Worm (Caenorhabditis elegans) whole organism, L1 larva: Measurements from ENCODE around the gene chpf-2.
A peak's percentile ranks its signal among the peaks of the same experiment; 100 is the strongest.

ENCODE experiments used
- C16A3.4 ChIP-seq: fragments of 150-350 bp; optimal IDR thresholded peaks from 2 replicates; lab custom pipeline; 2014; ENCODE audit warnings: missing biosample characterization, missing genetic modification characterization
- C34B4.2 ChIP-seq: sonication (generic microtip); optimal IDR thresholded peaks from 2 replicates; lab custom pipeline; 2017; ENCODE audit warnings: mild to moderate bottlenecking, missing genetic modification characterization, missing compliant biosample characterization
- alr-1 ChIP-seq: fragments of 200-800 bp; sonication (Bioruptor generic); optimal IDR thresholded peaks from 2 replicates; lab custom pipeline; 2018; ENCODE audit warnings: borderline replicate concordance, mild to moderate bottlenecking, missing genetic modification characterization, missing compliant biosample characterization
- ceh-63 ChIP-seq: fragments of 200-800 bp; sonication (Bioruptor generic); optimal IDR thresholded peaks from 2 replicates; lab custom pipeline; 2018; ENCODE audit warnings: mild to moderate bottlenecking, missing genetic modification characterization, missing compliant biosample characterization
- ceh-8 ChIP-seq: fragments of 200-800 bp; sonication (Bioruptor generic); optimal IDR thresholded peaks from 2 replicates; lab custom pipeline; 2018; ENCODE audit warnings: mild to moderate bottlenecking, missing genetic modification characterization, moderate library complexity, missing compliant biosample characterization
- ceh-88 ChIP-seq: fragments of 200-800 bp; sonication (Bioruptor generic); IDR thresholded peaks from 2 replicates; pipeline ENCODE4 v1.3.6; 2022; ENCODE audit warnings: missing genetic modification characterization, missing compliant biosample characterization
- ceh-90 ChIP-seq: sonication (generic microtip); optimal IDR thresholded peaks from 2 replicates; lab custom pipeline; 2016; ENCODE audit warnings: missing genetic modification characterization, missing compliant biosample characterization
- efl-1 ChIP-seq, 4 experiments: fragments of 150-350 bp; optimal IDR thresholded peaks in 3 of 4; peaks in 1 of 4; 1 replicate in 1 of 4; 2 replicates in 3 of 4; lab custom pipeline; 2014; ENCODE audit warnings: missing biosample characterization in 2 of 4, missing genetic modification characterization in 2 of 4, missing genetic modification reagents in 2 of 4
- egl-27 ChIP-seq, 2 experiments: fragments of 150-350 bp in 1 of 2; sonication (generic microtip); optimal IDR thresholded peaks; 3 replicates each; lab custom pipeline; 2017 to 2018; ENCODE audit warnings: missing biosample characterization in 2 of 2, missing genetic modification characterization in 2 of 2, missing genetic modification reagents in 2 of 2
- ets-5 ChIP-seq: fragments of 200-800 bp; sonication (Bioruptor generic); IDR thresholded peaks from 2 replicates; pipeline ENCODE4 v1.3.6; 2022; ENCODE audit warnings: missing genetic modification characterization, missing compliant biosample characterization
- fkh-8 ChIP-seq: sonication (generic microtip); optimal IDR thresholded peaks from 2 replicates; lab custom pipeline; 2016; ENCODE audit warnings: mild to moderate bottlenecking, missing genetic modification characterization, missing compliant biosample characterization
- fos-1 ChIP-seq: fragments of 150-350 bp; optimal IDR thresholded peaks from 2 replicates; lab custom pipeline; 2014; ENCODE audit warnings: missing biosample characterization, missing genetic modification characterization
- hlh-17 ChIP-seq: fragments of 200-800 bp; sonication (Bioruptor generic); optimal IDR thresholded peaks from 2 replicates; lab custom pipeline; 2018; ENCODE audit warnings: missing genetic modification characterization, mild to moderate bottlenecking, missing compliant biosample characterization, moderate library complexity, borderline replicate concordance
- hlh-4 ChIP-seq: sonication (generic microtip); optimal IDR thresholded peaks from 2 replicates; lab custom pipeline; 2016; ENCODE audit warnings: mild to moderate bottlenecking, missing genetic modification characterization, missing compliant biosample characterization
- irx-1 ChIP-seq: sonication (generic microtip); optimal IDR thresholded peaks from 2 replicates; lab custom pipeline; 2016; ENCODE audit warnings: missing genetic modification characterization, missing compliant biosample characterization
- isw-1 ChIP-seq: fragments of 200-800 bp; sonication (Bioruptor generic); IDR thresholded peaks from 2 replicates; pipeline ENCODE4 v1.3.6; 2022; ENCODE audit warnings: missing genetic modification characterization, missing compliant biosample characterization
- jun-1 ChIP-seq: fragments of 150-350 bp; optimal IDR thresholded peaks from 2 replicates; lab custom pipeline; 2014; ENCODE audit warnings: missing biosample characterization, missing genetic modification reagents, missing genetic modification characterization
- lin-13 ChIP-seq: fragments of 150-350 bp; optimal IDR thresholded peaks from 2 replicates; lab custom pipeline; 2014; ENCODE audit warnings: missing biosample characterization, missing genetic modification reagents, missing genetic modification characterization
- lin-14 ChIP-seq: fragments of 200-800 bp; sonication (Bioruptor generic); optimal IDR thresholded peaks from 2 replicates; lab custom pipeline; 2018; ENCODE audit warnings: mild to moderate bottlenecking, missing genetic modification characterization, moderate library complexity, missing compliant biosample characterization
- lin-15B ChIP-seq: fragments of 150-350 bp; sonication (generic microtip); optimal IDR thresholded peaks from 3 replicates; lab custom pipeline; 2014; ENCODE audit warnings: missing biosample characterization, missing genetic modification characterization
- lir-3 ChIP-seq: sonication (generic microtip); optimal IDR thresholded peaks from 2 replicates; lab custom pipeline; 2016; ENCODE audit warnings: mild to moderate bottlenecking, missing genetic modification characterization, moderate library complexity, missing compliant biosample characterization; ENCODE audit not compliant: poor library complexity
- mab-9 ChIP-seq: fragments of 200-800 bp; sonication (Bioruptor generic); IDR thresholded peaks from 2 replicates; pipeline ENCODE4 v1.3.6; 2022; ENCODE audit warnings: missing genetic modification reagents, missing genetic modification characterization, missing compliant biosample characterization
- mdl-1 ChIP-seq, 2 experiments: fragments of 150-350 bp; optimal IDR thresholded peaks; 2 replicates each; lab custom pipeline; 2014 to 2017; ENCODE audit warnings: missing biosample characterization in 2 of 2, missing genetic modification characterization in 2 of 2, inconsistent platforms in 1 of 2
- mef-2 ChIP-seq: fragments of 150-350 bp; optimal IDR thresholded peaks from 2 replicates; lab custom pipeline; 2014; ENCODE audit warnings: missing biosample characterization, missing genetic modification characterization
- mep-1 ChIP-seq: fragments of 150-350 bp; optimal IDR thresholded peaks from 2 replicates; lab custom pipeline; 2014; ENCODE audit warnings: missing biosample characterization, missing genetic modification characterization
- nhr-19 ChIP-seq: fragments of 200-800 bp; sonication (Bioruptor generic); conservative IDR thresholded peaks from 2 replicates; pipeline ENCODE4 v1.3.6; 2022; ENCODE audit warnings: missing genetic modification characterization, missing compliant biosample characterization
- nhr-20 ChIP-seq: sonication (generic microtip); optimal IDR thresholded peaks from 2 replicates; lab custom pipeline; 2016; ENCODE audit warnings: mild to moderate bottlenecking, missing genetic modification characterization, missing compliant biosample characterization
- nhr-28 ChIP-seq: fragments of 150-350 bp; optimal IDR thresholded peaks from 2 replicates; lab custom pipeline; 2014; ENCODE audit warnings: missing biosample characterization, missing genetic modification characterization
- nhr-71 ChIP-seq: sonication (generic microtip); optimal IDR thresholded peaks from 2 replicates; lab custom pipeline; 2016; ENCODE audit warnings: mild to moderate bottlenecking, missing genetic modification characterization, moderate library complexity, missing compliant biosample characterization
- nhr-76 ChIP-seq: sonication (generic microtip); optimal IDR thresholded peaks from 2 replicates; lab custom pipeline; 2017; ENCODE audit warnings: missing biosample characterization, missing genetic modification characterization
- nhr-77 ChIP-seq: fragments of 150-350 bp; optimal IDR thresholded peaks from 2 replicates; lab custom pipeline; 2014; ENCODE audit warnings: missing biosample characterization, missing genetic modification characterization
- snpc-4 ChIP-seq: fragments of 150-350 bp; optimal IDR thresholded peaks from 2 replicates; lab custom pipeline; 2014; ENCODE audit warnings: missing biosample characterization, missing genetic modification characterization
- sox-4 ChIP-seq: sonication (generic microtip); optimal IDR thresholded peaks from 2 replicates; lab custom pipeline; 2016; ENCODE audit warnings: missing genetic modification characterization, missing compliant biosample characterization
- sptf-1 ChIP-seq: fragments of 150-350 bp; optimal IDR thresholded peaks from 2 replicates; lab custom pipeline; 2014; ENCODE audit warnings: missing biosample characterization, missing genetic modification characterization
- sup-37 ChIP-seq: fragments of 200-800 bp; sonication (Bioruptor generic); optimal IDR thresholded peaks from 2 replicates; lab custom pipeline; 2018; ENCODE audit warnings: mild to moderate bottlenecking, missing genetic modification characterization, missing compliant biosample characterization
- swsn-7 ChIP-seq: sonication (generic microtip); optimal IDR thresholded peaks from 2 replicates; lab custom pipeline; 2016; ENCODE audit warnings: missing genetic modification characterization, missing compliant biosample characterization
- tbx-2 ChIP-seq: sonication (generic microtip); optimal IDR thresholded peaks from 2 replicates; lab custom pipeline; 2016; ENCODE audit warnings: missing genetic modification characterization, missing compliant biosample characterization
- unc-30 ChIP-seq: sonication (generic microtip); optimal IDR thresholded peaks from 2 replicates; lab custom pipeline; 2017; ENCODE audit warnings: missing biosample characterization, missing genetic modification characterization
- unc-86 ChIP-seq: sonication (generic microtip); optimal IDR thresholded peaks from 2 replicates; lab custom pipeline; 2016; ENCODE audit warnings: missing genetic modification characterization, missing compliant biosample characterization
- vab-15 ChIP-seq: sonication (generic microtip); optimal IDR thresholded peaks from 2 replicates; lab custom pipeline; 2017; ENCODE audit warnings: missing genotype, mild to moderate bottlenecking, missing genetic modification characterization, missing compliant biosample characterization
- zag-1 ChIP-seq: fragments of 150-350 bp; optimal IDR thresholded peaks from 2 replicates; lab custom pipeline; 2014; ENCODE audit warnings: missing biosample characterization, missing genetic modification characterization
- zip-4 ChIP-seq: fragments of 200-800 bp; sonication (Bioruptor generic); optimal IDR thresholded peaks from 2 replicates; lab custom pipeline; 2018; ENCODE audit warnings: mild to moderate bottlenecking, missing genetic modification characterization, moderate library complexity, missing compliant biosample characterization

chpf-2 gene

ce11 chrV:3014185-3014584 lies 25.0 kb downstream of the chpf-2 start, which contains the start of gene K12D9.1:
K12D9.1 (plus strand) TSS chrV:3014485.
- no peak for TF ChIP-seq efl-1 (optimal IDR thresholded peaks at IDR 0.05; lab: Kevin White, UChicago)
- TF ChIP-seq efl-1 (GFP tag; optimal IDR thresholded peaks at IDR 0.05 in 1 of 2; lab: Kevin White, UChicago) = peak in 1 of 2 experiments; percentile 18
- TF ChIP-seq zag-1 (tag; lab: Kevin White, UChicago) = no peak

- TF ChIP-seq mep-1 (tag; lab: Kevin White, UChicago) = no peak
- no peak for TF ChIP-seq alr-1 (tag; lab: Kevin White, UChicago)
- no peak for TF ChIP-seq mab-9 (GFP tag; lab: Robert Waterston, UW)
- TF ChIP-seq nhr-20 (tag; lab: Kevin White, UChicago) = no peak
- TF ChIP-seq snpc-4 (tag; lab: Kevin White, UChicago) = no peak
- no peak for TF ChIP-seq swsn-7 (tag; lab: Kevin White, UChicago)
- no peak for TF ChIP-seq lin-14 (GFP tag; lab: Kevin White, UChicago)
- TF ChIP-seq ets-5 (GFP tag; lab: Robert Waterston, UW) = no peak
- TF ChIP-seq lin-15B (tag; lab: Kevin White, UChicago) = no peak
- TF ChIP-seq lin-13 = no peak
- TF ChIP-seq nhr-76 (tag; lab: Kevin White, UChicago) = no peak
Observed at ce11 chrV:3011394-3011793, 27.8 kb downstream of the chpf-2 start, which contains the start of gene srw-135. srw-135 (minus strand) TSS chrV:3011494.

ce11 chrV:3010468-3010867 lies 28.7 kb downstream of the chpf-2 start, which contains the start of gene srw-136:
srw-136 (minus strand) TSS chrV:3010568.
- TF ChIP-seq mep-1 (tag; lab: Kevin White, UChicago) (no peak), ceh-63 (GFP tag; lab: Kevin White, UChicago) (no peak), nhr-71 (tag; lab: Kevin White, UChicago) (no peak), C16A3.4 (no peak), sox-4 (tag; lab: Kevin White, UChicago) (no peak), ets-5 (GFP tag; lab: Robert Waterston, UW) (no peak), jun-1 (no peak), nhr-76 (tag; lab: Kevin White, UChicago) (no peak), mdl-1 (tag; optimal IDR thresholded peaks at IDR 0.05; lab: Kevin White, UChicago) (no peak), swsn-7 (tag; lab: Kevin White, UChicago) (no peak), nhr-28 (no peak), fkh-8 (no peak), zip-4 (GFP tag; lab: Kevin White, UChicago) (no peak), isw-1 (GFP tag; lab: Robert Waterston, UW) (no peak), zag-1 (tag; lab: Kevin White, UChicago) (no peak), hlh-4 (tag; lab: Kevin White, UChicago) (no peak), vab-15 (no peak), unc-86 (no peak), unc-30 (tag; lab: Kevin White, UChicago) (no peak), C34B4.2 (tag; lab: Kevin White, UChicago) (no peak)

- TF ChIP-seq mef-2 (tag; lab: Kevin White, UChicago) (no peak), alr-1 (tag; lab: Kevin White, UChicago) (no peak), tbx-2 (tag; lab: Kevin White, UChicago) (no peak), ceh-8 (no peak), fkh-8 (peak; percentile 0), ceh-88 (GFP tag; lab: Robert Waterston, UW) (no peak), sptf-1 (no peak), zip-4 (GFP tag; lab: Kevin White, UChicago) (no peak)
Observed at ce11 chrV:3005964-3006363, 33.2 kb downstream of the chpf-2 start, which contains the start of gene srw-112. srw-112 (minus strand) TSS chrV:3006064.

ce11 chrV:2999736-3000135 lies 39.4 kb downstream of the chpf-2 start, which contains the start of gene srw-119:
srw-119 (minus strand) TSS chrV:2999836.
- TF ChIP-seq egl-27 (tag; optimal IDR thresholded peaks at IDR 0.05; lab: Kevin White, UChicago) = no peak
- no peak for TF ChIP-seq isw-1 (GFP tag; lab: Robert Waterston, UW)
- TF ChIP-seq unc-86 = no peak
- TF ChIP-seq sup-37 (GFP tag; lab: Kevin White, UChicago) = no peak
- TF ChIP-seq fos-1 (tag; lab: Kevin White, UChicago) = no peak
- TF ChIP-seq sox-4 (tag; lab: Kevin White, UChicago) = no peak
- TF ChIP-seq jun-1 = no peak
- TF ChIP-seq unc-30 (tag; lab: Kevin White, UChicago) = no peak
- TF ChIP-seq hlh-4 (tag; lab: Kevin White, UChicago) = no peak
- no peak for TF ChIP-seq ceh-90 (tag; lab: Kevin White, UChicago)
- TF ChIP-seq efl-1 (optimal IDR thresholded peaks at IDR 0.05; lab: Kevin White, UChicago) = no peak
- TF ChIP-seq efl-1 (GFP tag; optimal IDR thresholded peaks at IDR 0.05 in 1 of 2; lab: Kevin White, UChicago) = no peak
- no peak for TF ChIP-seq nhr-77
- TF ChIP-seq hlh-17 (GFP tag; lab: Kevin White, UChicago) = no peak
- TF ChIP-seq irx-1 (tag; lab: Kevin White, UChicago) = no peak
- TF ChIP-seq ceh-88 (GFP tag; lab: Robert Waterston, UW) = no peak
- no peak for TF ChIP-seq nhr-19 (GFP tag; lab: Robert Waterston, UW)
- no peak for TF ChIP-seq nhr-71 (tag; lab: Kevin White, UChicago)
- TF ChIP-seq lir-3 (tag; lab: Kevin White, UChicago) = no peak
